Worm (Caenorhabditis elegans) whole organism, L3 larva: ENCODE results near the gene xbx-5.
A peak's percentile ranks its signal among the peaks of the same experiment; 100 is the strongest.

ENCODE experiments used
- R02D3.7 ChIP-seq: fragments of 150-350 bp; optimal IDR thresholded peaks from 2 replicates; lab custom pipeline; 2014; ENCODE audit warnings: missing biosample characterization, missing genetic modification characterization
- aly-2 ChIP-seq: fragments of 150-350 bp; optimal IDR thresholded peaks from 2 replicates; lab custom pipeline; 2014; ENCODE audit warnings: missing biosample characterization, missing genetic modification characterization
- ceh-16 ChIP-seq: sonication (generic microtip); optimal IDR thresholded peaks from 2 replicates; lab custom pipeline; 2017; ENCODE audit warnings: missing biosample characterization, missing genetic modification characterization
- ceh-28 ChIP-seq: fragments of 150-350 bp; optimal IDR thresholded peaks from 2 replicates; lab custom pipeline; 2014; ENCODE audit warnings: missing biosample characterization, missing genetic modification reagents, missing genetic modification characterization
- ceh-82 ChIP-seq: fragments of 150-350 bp; optimal IDR thresholded peaks from 2 replicates; lab custom pipeline; 2014; ENCODE audit warnings: missing biosample characterization, missing genetic modification characterization
- ceh-9 ChIP-seq: sonication (generic microtip); optimal IDR thresholded peaks from 2 replicates; lab custom pipeline; 2018; ENCODE audit warnings: missing biosample characterization, missing genetic modification characterization
- egl-27 ChIP-seq: sonication (generic microtip); optimal IDR thresholded peaks from 4 replicates; lab custom pipeline; 2017; ENCODE audit warnings: missing biosample characterization, missing genetic modification reagents, missing genetic modification characterization
- egl-5 ChIP-seq: fragments of 150-350 bp; optimal IDR thresholded peaks from 2 replicates; lab custom pipeline; 2017; ENCODE audit warnings: missing biosample characterization, missing genetic modification reagents, missing genetic modification characterization, inconsistent platforms
- elt-1 ChIP-seq: fragments of 150-350 bp; optimal IDR thresholded peaks from 2 replicates; lab custom pipeline; 2014; ENCODE audit warnings: missing biosample characterization, missing genetic modification characterization
- elt-3 ChIP-seq, 3 experiments: fragments of 150-350 bp in 1 of 3; sonication (generic microtip) in 2 of 3; optimal IDR thresholded peaks; 2 replicates in 2 of 3; 4 replicates in 1 of 3; lab custom pipeline; 2014 to 2017; ENCODE audit warnings: missing biosample characterization in 3 of 3, missing genetic modification characterization in 3 of 3
- eor-1 ChIP-seq, 2 experiments: fragments of 150-350 bp; optimal IDR thresholded peaks; 2 replicates each; lab custom pipeline; 2014 to 2018; ENCODE audit warnings: missing biosample characterization in 2 of 2, missing genetic modification characterization in 2 of 2
- fkh-10 ChIP-seq: sonication (generic microtip); optimal IDR thresholded peaks from 2 replicates; lab custom pipeline; 2017; ENCODE audit warnings: missing biosample characterization, missing genetic modification reagents, missing genetic modification characterization
- fos-1 ChIP-seq: fragments of 150-350 bp; optimal IDR thresholded peaks from 2 replicates; lab custom pipeline; 2014; ENCODE audit warnings: missing biosample characterization, missing genetic modification characterization
- hmg-11 ChIP-seq: sonication (generic microtip); optimal IDR thresholded peaks from 2 replicates; lab custom pipeline; 2016; ENCODE audit warnings: missing genetic modification characterization, missing compliant biosample characterization
- jun-1 ChIP-seq: fragments of 150-350 bp; optimal IDR thresholded peaks from 2 replicates; lab custom pipeline; 2014; ENCODE audit warnings: missing biosample characterization, missing genetic modification reagents, missing genetic modification characterization
- lin-15B ChIP-seq: fragments of 150-350 bp; optimal IDR thresholded peaks from 2 replicates; lab custom pipeline; 2014; ENCODE audit warnings: missing biosample characterization, missing genetic modification characterization
- lin-39 ChIP-seq: fragments of 150-350 bp; optimal IDR thresholded peaks from 2 replicates; lab custom pipeline; 2018; ENCODE audit warnings: missing biosample characterization, missing genetic modification reagents, missing genetic modification characterization
- lsy-12 ChIP-seq: sonication (generic microtip); optimal IDR thresholded peaks from 2 replicates; lab custom pipeline; 2016; ENCODE audit warnings: mild to moderate bottlenecking, missing genetic modification characterization, missing compliant biosample characterization
- mdl-1 ChIP-seq: fragments of 150-350 bp; optimal IDR thresholded peaks from 2 replicates; lab custom pipeline; 2014; ENCODE audit warnings: missing biosample characterization, missing genetic modification characterization
- mml-1 ChIP-seq: fragments of 150-350 bp; sonication (generic microtip); optimal IDR thresholded peaks from 3 replicates; lab custom pipeline; 2014; ENCODE audit warnings: missing biosample characterization, missing genetic modification characterization
- nfya-1 ChIP-seq: sonication (generic microtip); optimal IDR thresholded peaks from 2 replicates; lab custom pipeline; 2017; ENCODE audit warnings: missing genetic modification characterization, mild to moderate bottlenecking, missing compliant biosample characterization, antibody characterized with exemption, moderate library complexity; ENCODE audit not compliant: insufficient read depth
- nhr-11 ChIP-seq: fragments of 150-350 bp; optimal IDR thresholded peaks from 2 replicates; lab custom pipeline; 2014; ENCODE audit warnings: missing biosample characterization, missing genetic modification characterization
- nhr-12 ChIP-seq: fragments of 150-350 bp; optimal IDR thresholded peaks from 2 replicates; lab custom pipeline; 2014; ENCODE audit warnings: missing biosample characterization, missing genetic modification characterization
- nhr-23 ChIP-seq: fragments of 150-350 bp; optimal IDR thresholded peaks from 2 replicates; lab custom pipeline; 2014; ENCODE audit warnings: missing biosample characterization, missing genetic modification reagents, missing genetic modification characterization
- nhr-25 ChIP-seq: sonication (generic microtip); optimal IDR thresholded peaks from 2 replicates; lab custom pipeline; 2017; ENCODE audit warnings: missing biosample characterization, missing genetic modification characterization
- nhr-28 ChIP-seq: fragments of 150-350 bp; optimal IDR thresholded peaks from 2 replicates; lab custom pipeline; 2014; ENCODE audit warnings: missing biosample characterization, missing genetic modification characterization
- nhr-43 ChIP-seq: sonication (generic microtip); optimal IDR thresholded peaks from 2 replicates; lab custom pipeline; 2016; ENCODE audit warnings: mild to moderate bottlenecking, missing genetic modification characterization, missing compliant biosample characterization; ENCODE audit not compliant: poor library complexity, severe bottlenecking
- nhr-67 ChIP-seq: fragments of 150-350 bp; optimal IDR thresholded peaks from 2 replicates; lab custom pipeline; 2014; ENCODE audit warnings: missing biosample characterization, missing genetic modification characterization
- nhr-76 ChIP-seq: fragments of 150-350 bp; sonication (generic microtip); optimal IDR thresholded peaks from 5 replicates; lab custom pipeline; 2014; ENCODE audit warnings: missing biosample characterization, missing genetic modification characterization
- nhr-77 ChIP-seq: fragments of 150-350 bp; optimal IDR thresholded peaks from 2 replicates; lab custom pipeline; 2014; ENCODE audit warnings: missing biosample characterization, missing genetic modification characterization
- pha-4 ChIP-seq: fragments of 150-350 bp; optimal IDR thresholded peaks from 2 replicates; lab custom pipeline; 2014; ENCODE audit warnings: missing biosample characterization, missing genetic modification reagents, missing genetic modification characterization
- pqm-1 ChIP-seq: fragments of 150-350 bp; optimal IDR thresholded peaks from 2 replicates; lab custom pipeline; 2017; ENCODE audit warnings: missing biosample characterization, missing genetic modification characterization, inconsistent platforms
- sea-2 ChIP-seq: fragments of 150-350 bp; sonication (generic microtip); optimal IDR thresholded peaks from 4 replicates; lab custom pipeline; 2014; ENCODE audit warnings: missing biosample characterization, missing genetic modification reagents, missing genetic modification characterization
- skn-1 ChIP-seq: fragments of 150-350 bp; optimal IDR thresholded peaks from 2 replicates; lab custom pipeline; 2014; ENCODE audit warnings: missing biosample characterization, missing genetic modification characterization
- unc-62 ChIP-seq: fragments of 150-350 bp; sonication (generic microtip); optimal IDR thresholded peaks from 4 replicates; lab custom pipeline; 2014; ENCODE audit warnings: missing biosample characterization, missing genetic modification reagents, missing genetic modification characterization
- zag-1 ChIP-seq: fragments of 150-350 bp; optimal IDR thresholded peaks from 2 replicates; lab custom pipeline; 2014; ENCODE audit warnings: missing biosample characterization, missing genetic modification characterization
- ztf-11 ChIP-seq: fragments of 150-350 bp; optimal IDR thresholded peaks from 2 replicates; lab custom pipeline; 2014; ENCODE audit warnings: missing biosample characterization, missing genetic modification characterization
- ztf-4 ChIP-seq: fragments of 150-350 bp; optimal IDR thresholded peaks from 2 replicates; lab custom pipeline; 2014; ENCODE audit warnings: missing biosample characterization, missing genetic modification characterization

xbx-5 gene

ce11 chrIII:3832291-3832690 is 28.0 kb upstream of the xbx-5 start, which contains the start of gene cyp-25A1:
cyp-25A1 (plus strand) TSS chrIII:3832591.
- TF ChIP-seq skn-1 (tag; lab: Kevin White, UChicago) (no peak), elt-3 (tag; optimal IDR thresholded peaks at IDR 0.05; lab: Kevin White, UChicago) (no peak), jun-1 (tag; lab: Kevin White, UChicago) (no peak), nhr-67 (tag; lab: Kevin White, UChicago) (no peak), hmg-11 (no peak), fos-1 (no peak), nhr-12 (no peak), nhr-25 (tag; lab: Kevin White, UChicago) (no peak), nhr-11 (tag; lab: Kevin White, UChicago) (no peak), sea-2 (GFP tag; lab: Kevin White, UChicago) (no peak), mml-1 (tag; lab: Kevin White, UChicago) (no peak)

DNA sequence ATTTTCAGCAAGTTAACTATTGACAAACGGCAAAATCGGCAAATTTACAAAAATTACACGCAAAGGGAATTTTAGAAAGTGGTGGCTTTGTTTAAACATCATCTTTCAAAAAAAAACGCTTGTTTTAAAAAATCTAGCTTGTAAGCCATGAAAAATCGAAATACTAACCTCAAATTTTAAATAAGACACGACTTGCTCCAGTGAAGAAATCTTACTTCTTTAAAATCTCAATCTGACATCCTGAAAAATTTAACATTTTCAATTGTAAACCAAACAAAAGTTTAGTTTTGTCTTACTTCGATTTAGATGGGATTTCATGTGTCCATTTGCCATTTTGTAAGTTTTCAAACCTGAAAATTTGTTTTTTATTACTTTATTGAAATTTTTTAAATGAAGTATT is 27.5 kb upstream of the xbx-5 start:
- TF ChIP-seq hmg-11 (no peak), nfya-1 (tag; lab: Kevin White, UChicago) (no peak)
- TF ChIP-seq, all 47 proteins: peak for 0

ce11 chrIII:3831381-3831780 is 27.1 kb upstream of the xbx-5 start, which contains the start of gene C36A4.10:
C36A4.10 (minus strand) TSS chrIII:3831481.
- TF ChIP-seq nhr-28 (tag; lab: Kevin White, UChicago) (no peak), elt-1 (no peak), mdl-1 (tag; lab: Kevin White, UChicago) (no peak), egl-27 (tag; lab: Kevin White, UChicago) (no peak), nfya-1 (tag; lab: Kevin White, UChicago) (no peak), fkh-10 (GFP tag; lab: Kevin White, UChicago) (no peak), zag-1 (tag; lab: Kevin White, UChicago) (no peak), pha-4 (tag; lab: Kevin White, UChicago) (no peak), egl-5 (tag; lab: Kevin White, UChicago) (no peak), mml-1 (tag; lab: Kevin White, UChicago) (no peak), pqm-1 (no peak), skn-1 (tag; lab: Kevin White, UChicago) (no peak), ceh-9 (tag; lab: Kevin White, UChicago) (no peak), eor-1 (tag; optimal IDR thresholded peaks at IDR 0.05; lab: Kevin White, UChicago) (no peak)

- TF ChIP-seq ceh-16 (tag; lab: Kevin White, UChicago), result no peak
- TF ChIP-seq nhr-25 (tag; lab: Kevin White, UChicago), result no peak
These were observed 24.8 kb upstream of the xbx-5 start, which contains the start of gene cnnm-5 for ce11 chrIII:3829105-3829504. cnnm-5 (minus strand) TSS chrIII:3829205.

- TF ChIP-seq ztf-4 (tag; lab: Kevin White, UChicago) (no peak), nhr-23 (tag; lab: Kevin White, UChicago) (no peak), jun-1 (tag; lab: Kevin White, UChicago) (no peak), elt-3 (tag; optimal IDR thresholded peaks at IDR 0.05; lab: Kevin White, UChicago) (no peak), nhr-76 (tag; lab: Kevin White, UChicago) (no peak), elt-1 (no peak), nhr-77 (tag; lab: Kevin White, UChicago) (no peak), nhr-12 (no peak), R02D3.7 (tag; lab: Kevin White, UChicago) (no peak), ceh-28 (tag; lab: Kevin White, UChicago) (no peak), mml-1 (tag; lab: Kevin White, UChicago) (no peak)
These were observed 17.7 kb upstream of the xbx-5 start, which contains the start of gene amx-1 for ce11 chrIII:3821969-3822453. amx-1 (plus strand) TSS chrIII:3822403.

DNA sequence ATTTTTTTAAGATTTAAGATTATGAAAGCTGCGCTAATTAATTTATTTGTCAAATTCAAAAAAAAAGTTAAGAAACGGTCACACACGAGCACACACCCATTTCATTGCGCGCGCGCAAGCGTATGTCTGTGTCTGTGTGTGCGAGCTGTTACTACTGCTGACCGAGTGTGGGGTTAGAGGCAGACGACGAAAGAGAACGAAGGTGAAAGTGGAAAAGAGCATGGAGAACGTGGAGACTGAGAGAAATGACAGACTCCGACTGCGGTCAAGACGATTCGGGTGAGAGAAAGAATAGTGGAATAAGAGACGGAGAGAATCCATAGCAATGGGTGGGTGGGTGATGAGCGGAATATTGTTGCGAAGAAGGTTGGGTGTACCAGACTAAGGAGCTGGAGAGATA is 15.9 kb upstream of the xbx-5 start:
- TF ChIP-seq unc-62, result no peak
- TF ChIP-seq ceh-82 (tag; lab: Kevin White, UChicago), result no peak
- TF ChIP-seq nhr-11 (tag; lab: Kevin White, UChicago), result no peak
- no peak for TF ChIP-seq egl-27 (tag; lab: Kevin White, UChicago)
- TF ChIP-seq mml-1 (tag; lab: Kevin White, UChicago), result no peak
- TF ChIP-seq aly-2, result no peak
- no peak for TF ChIP-seq nhr-76 (tag; lab: Kevin White, UChicago)
- no peak for TF ChIP-seq ceh-28 (tag; lab: Kevin White, UChicago)
- no peak for TF ChIP-seq nhr-12
- TF ChIP-seq hmg-11, result peak; percentile 80
- TF ChIP-seq ztf-4 (tag; lab: Kevin White, UChicago), result no peak
- no peak for TF ChIP-seq ztf-11 (tag; lab: Kevin White, UChicago)
- peak; percentile 64 for TF ChIP-seq nhr-25 (tag; lab: Kevin White, UChicago)
- peak; percentile 19 for TF ChIP-seq lin-39 (tag; lab: Kevin White, UChicago)
- peak; percentile 22 for TF ChIP-seq R02D3.7 (tag; lab: Kevin White, UChicago)
- TF ChIP-seq jun-1 (tag; lab: Kevin White, UChicago), result no peak
- TF ChIP-seq lsy-12, result no peak
- TF ChIP-seq nhr-43, result no peak
- no peak for TF ChIP-seq nhr-77 (tag; lab: Kevin White, UChicago)
- TF ChIP-seq pha-4 (tag; lab: Kevin White, UChicago), result peak; percentile 77
- no peak for TF ChIP-seq elt-1
- no peak for TF ChIP-seq fkh-10 (GFP tag; lab: Kevin White, UChicago)
- TF ChIP-seq zag-1 (tag; lab: Kevin White, UChicago), result no peak
- peak; percentile 54 for TF ChIP-seq pqm-1
- TF ChIP-seq nhr-67 (tag; lab: Kevin White, UChicago), result no peak
- no peak for TF ChIP-seq nhr-28 (tag; lab: Kevin White, UChicago)
- TF ChIP-seq egl-5 (tag; lab: Kevin White, UChicago), result no peak
- TF ChIP-seq lin-15B (tag; lab: Kevin White, UChicago), result peak; percentile 57
